Worm (Caenorhabditis elegans): ENCODE measurements around the gene cyp-35C1.

- TF ChIP-seq aha-1 (tag): peak; percentile 23
- TF ChIP-seq F49E8.2 (tag; optimal IDR thresholded peaks at IDR 0.05; ENCODE audit: borderline replicate concordance): no peak
- TF ChIP-seq unc-62 (GFP tag; optimal IDR thresholded peaks at IDR 0.05 in 1 of 2): no peak
- TF ChIP-seq unc-62 (tag; optimal IDR thresholded peaks at IDR 0.05): no peak
- TF ChIP-seq lin-13 (GFP tag; optimal IDR thresholded peaks at IDR 0.05): no peak
- TF ChIP-seq nhr-10 (tag; optimal IDR thresholded peaks at IDR 0.05): no peak
- no peak for TF ChIP-seq Y105C5A.15 (GFP tag; IDR thresholded peaks at IDR 0.05)
- no peak for TF ChIP-seq nhr-237 (tag; optimal IDR thresholded peaks at IDR 0.05)
- no peak for TF ChIP-seq egl-27 (tag; optimal IDR thresholded peaks at IDR 0.05)
Measured at ce11 chrV:13936052-13936451, 37.8 kb upstream of the cyp-35C1 start.

All from whole organism, L4 larva.